Fruit fly (Drosophila melanogaster) Kc167 (cell line): Measurements from ENCODE around the gene CG14543.

Experiments
- Myc ChIP-seq: fragments of >200 bp; optimal IDR thresholded peaks from 2 replicates; lab custom pipeline; 2017; ENCODE audit warnings: missing external identifiers
- Sin3A ChIP-seq: fragments of >200 bp; optimal IDR thresholded peaks from 2 replicates; lab custom pipeline; 2018; ENCODE audit warnings: missing external identifiers
- h ChIP-seq: fragments of >200 bp; optimal IDR thresholded peaks from 3 replicates; lab custom pipeline; 2018; ENCODE audit warnings: missing external identifiers
- insv ChIP-seq: fragments of >200 bp; optimal IDR thresholded peaks from 3 replicates; lab custom pipeline; 2018; ENCODE audit warnings: missing external identifiers
- psq ChIP-seq: fragments of >200 bp; optimal IDR thresholded peaks from 2 replicates; lab custom pipeline; 2017; ENCODE audit warnings: missing external identifiers
- ttk ChIP-seq: sonication (Bioruptor generic); optimal IDR thresholded peaks from 2 replicates; lab custom pipeline; 2017; ENCODE audit warnings: missing external identifiers

CG14543 gene

dm6 chr3R:26103440-26103839 is 47.0 kb downstream of the CG14543 start:
- TF ChIP-seq Sin3A (lab: Kevin White, UChicago), result no peak
- no peak for TF ChIP-seq Myc (lab: Kevin White, UChicago)
- TF ChIP-seq ttk (lab: Kevin White, UChicago), result no peak
- TF ChIP-seq h, result no peak
- TF ChIP-seq psq (lab: Kevin White, UChicago), result no peak
- no peak for TF ChIP-seq insv (lab: Kevin White, UChicago)

- TF ChIP-seq h (no peak), Myc (lab: Kevin White, UChicago) (no peak), Sin3A (lab: Kevin White, UChicago) (no peak), ttk (lab: Kevin White, UChicago) (no peak), insv (lab: Kevin White, UChicago) (no peak), psq (lab: Kevin White, UChicago) (no peak)
Measured at dm6 chr3R:26104302-26105140, 48.1 kb downstream of the CG14543 start.

- TF ChIP-seq Sin3A (lab: Kevin White, UChicago) (no peak), h (no peak), ttk (lab: Kevin White, UChicago) (no peak), Myc (lab: Kevin White, UChicago) (no peak), psq (lab: Kevin White, UChicago) (no peak), insv (lab: Kevin White, UChicago) (no peak)
Measured at dm6 chr3R:26105141-26105403, 48.6 kb downstream of the CG14543 start.

- TF ChIP-seq Myc (lab: Kevin White, UChicago) (no peak), insv (lab: Kevin White, UChicago) (no peak), ttk (lab: Kevin White, UChicago) (no peak), h (no peak), psq (lab: Kevin White, UChicago) (no peak), Sin3A (lab: Kevin White, UChicago) (no peak)
Measured at dm6 chr3R:26105407-26105806, 49.0 kb downstream of the CG14543 start.

dm6 chr3R:26105924-26106494 is 49.6 kb downstream of the CG14543 start:
- TF ChIP-seq insv (lab: Kevin White, UChicago) (no peak), Sin3A (lab: Kevin White, UChicago) (no peak), h (no peak), Myc (lab: Kevin White, UChicago) (no peak), ttk (lab: Kevin White, UChicago) (no peak), psq (lab: Kevin White, UChicago) (no peak)

- TF ChIP-seq psq (lab: Kevin White, UChicago), result no peak
- TF ChIP-seq insv (lab: Kevin White, UChicago), result no peak
Measured at dm6 chr3R:26106595-26107152, 50.2 kb downstream of the CG14543 start, which contains the start of gene Cipc. TSS of gene Cipc (plus strand) at chr3R:26106868.
